Worm (Caenorhabditis elegans): ENCODE measurements around the gene acs-17.

ce11 chrX:5956130-5956529, 11.8 kb upstream of the acs-17 start:
- no peak for TF ChIP-seq snpc-4 (tag; optimal IDR thresholded peaks at IDR 0.05)
- TF ChIP-seq arid-1 (GFP tag; conservative IDR thresholded peaks at IDR 0.05), result no peak
- no peak for TF ChIP-seq pha-4 (GFP tag; IDR thresholded peaks at IDR 0.05)
- no peak for TF ChIP-seq pha-4 (tag; optimal IDR thresholded peaks at IDR 0.05)
- no peak for TF ChIP-seq nhr-237 (tag; optimal IDR thresholded peaks at IDR 0.05)
- no peak for TF ChIP-seq skn-1 (tag; optimal IDR thresholded peaks at IDR 0.05)
- TF ChIP-seq ces-1 (GFP tag; optimal IDR thresholded peaks at IDR 0.05), result no peak
- TF ChIP-seq T20F7.1 (GFP tag; optimal IDR thresholded peaks at IDR 0.05), result no peak

Data from whole organism, L4 larva.